Fruit fly (Drosophila melanogaster) whole organism, embryonic: ENCODE measurements around the gene bib.

ENCODE experiments used
- B-H1 ChIP-seq: fragments of 200-800 bp; sonication (Bioruptor generic); IDR thresholded peaks from 3 replicates; pipeline ENCODE4 v1.3.6; 2022; ENCODE audit warnings: missing biosample characterization, missing genetic modification characterization
- BEAF-32 ChIP-seq: fragments of 200-800 bp; sonication (Bioruptor generic); optimal IDR thresholded peaks from 3 replicates; lab custom pipeline; 2017; ENCODE audit warnings: missing biosample characterization, missing genetic modification characterization, mild to moderate bottlenecking, moderate library complexity, missing genetic modification reagents
- CG10147 ChIP-seq: fragments of 200-800 bp; sonication (Bioruptor generic); optimal IDR thresholded peaks from 2 replicates; lab custom pipeline; 2019; ENCODE audit warnings: missing biosample characterization, mild to moderate bottlenecking, missing genetic modification characterization, moderate library complexity
- CG10462 ChIP-seq: fragments of 200-800 bp; sonication (Bioruptor generic); optimal IDR thresholded peaks from 2 replicates; lab custom pipeline; 2016; ENCODE audit warnings: missing biosample characterization, missing genetic modification characterization
- CG10654 ChIP-seq: fragments of 200-800 bp; sonication (Bioruptor generic); optimal IDR thresholded peaks from 2 replicates; lab custom pipeline; 2016; ENCODE audit warnings: missing biosample characterization, missing genetic modification characterization
- CG12219 ChIP-seq: fragments of 200-800 bp; sonication (Bioruptor generic); optimal IDR thresholded peaks from 3 replicates; lab custom pipeline; 2018; ENCODE audit warnings: missing biosample characterization, mild to moderate bottlenecking, missing genetic modification characterization
- CG12769 ChIP-seq: fragments of 200-800 bp; sonication (Bioruptor generic); optimal IDR thresholded peaks from 2 replicates; lab custom pipeline; 2019; ENCODE audit warnings: missing biosample characterization, mild to moderate bottlenecking, missing genetic modification characterization, moderate library complexity
- CG13424 ChIP-seq: fragments of 200-800 bp; sonication (Bioruptor generic); optimal IDR thresholded peaks from 2 replicates; lab custom pipeline; 2019; ENCODE audit warnings: missing biosample characterization, mild to moderate bottlenecking, missing genetic modification characterization, moderate library complexity
- CG13624 ChIP-seq: fragments of 200-800 bp; sonication (Bioruptor generic); optimal IDR thresholded peaks from 2 replicates; lab custom pipeline; 2016; ENCODE audit warnings: missing biosample characterization, missing genetic modification characterization
- CG17385 ChIP-seq: fragments of 200-800 bp; sonication (Bioruptor generic); optimal IDR thresholded peaks from 3 replicates; lab custom pipeline; 2018; ENCODE audit warnings: missing biosample characterization, mild to moderate bottlenecking, missing genetic modification characterization
- CG18476 ChIP-seq: fragments of 200-800 bp; sonication (Bioruptor generic); optimal IDR thresholded peaks from 2 replicates; lab custom pipeline; 2016; ENCODE audit warnings: missing biosample characterization, mild to moderate bottlenecking, missing genetic modification characterization
- CG2889 ChIP-seq: fragments of 200-800 bp; sonication (Bioruptor generic); IDR thresholded peaks from 3 replicates; pipeline ENCODE4 v1.3.6; 2022; ENCODE audit warnings: missing biosample characterization, missing genetic modification characterization
- CG31224 ChIP-seq: fragments of 200-800 bp; sonication (Bioruptor generic); IDR thresholded peaks from 2 replicates; pipeline ENCODE4 v1.3.6; 2022; ENCODE audit warnings: missing biosample characterization, missing genetic modification characterization
- CG31441 ChIP-seq: fragments of 200-800 bp; sonication (Bioruptor generic); IDR thresholded peaks from 2 replicates; pipeline ENCODE4 v1.3.6; 2022; ENCODE audit warnings: missing biosample characterization, missing genetic modification characterization
- CG6254 ChIP-seq: fragments of 200-800 bp; sonication (Bioruptor generic); optimal IDR thresholded peaks from 3 replicates; lab custom pipeline; 2017; ENCODE audit warnings: mild to moderate bottlenecking, missing biosample characterization, missing genetic modification reagents, missing genetic modification characterization
- CG8359 ChIP-seq: fragments of 200-800 bp; sonication (Bioruptor generic); optimal IDR thresholded peaks from 2 replicates; lab custom pipeline; 2017; ENCODE audit warnings: missing biosample characterization, mild to moderate bottlenecking, missing genetic modification characterization, borderline replicate concordance
- CG8924 ChIP-seq: fragments of 200-800 bp; optimal IDR thresholded peaks from 3 replicates; lab custom pipeline; 2019; ENCODE audit warnings: missing biosample characterization, mild to moderate bottlenecking, missing genetic modification characterization, moderate library complexity
- CG9876 ChIP-seq: fragments of 200-800 bp; sonication (Bioruptor generic); optimal IDR thresholded peaks from 2 replicates; lab custom pipeline; 2016; ENCODE audit warnings: missing biosample characterization, missing genetic modification characterization
- Dp ChIP-seq: fragments of 200-800 bp; sonication (Bioruptor generic); optimal IDR thresholded peaks from 2 replicates; lab custom pipeline; 2018; ENCODE audit warnings: missing biosample characterization, mild to moderate bottlenecking, missing genetic modification characterization, moderate library complexity
- Gug ChIP-seq: fragments of 200-800 bp; sonication (Bioruptor generic); IDR thresholded peaks from 4 replicates; pipeline ENCODE4 v1.3.6; 2022; ENCODE audit warnings: missing biosample characterization, missing genetic modification characterization
- Hand ChIP-seq: fragments of 200-800 bp; sonication (Bioruptor generic); optimal IDR thresholded peaks from 2 replicates; lab custom pipeline; 2017; ENCODE audit warnings: mild to moderate bottlenecking, missing biosample characterization, missing genetic modification reagents, missing genetic modification characterization
- Hey ChIP-seq: fragments of 200-800 bp; sonication (Bioruptor generic); optimal IDR thresholded peaks from 3 replicates; lab custom pipeline; 2018; ENCODE audit warnings: missing biosample characterization, mild to moderate bottlenecking, missing genetic modification characterization
- HmgZ ChIP-seq: fragments of 200-800 bp; sonication (Bioruptor generic); optimal IDR thresholded peaks from 2 replicates; lab custom pipeline; 2018; ENCODE audit warnings: missing biosample characterization, mild to moderate bottlenecking, missing genetic modification characterization
- Lpt ChIP-seq: fragments of >200 bp; optimal IDR thresholded peaks from 2 replicates; lab custom pipeline; 2018; ENCODE audit warnings: missing biosample characterization, missing genetic modification characterization
- MTF-1 ChIP-seq: fragments of 200-800 bp; sonication (Bioruptor generic); optimal IDR thresholded peaks from 2 replicates; lab custom pipeline; 2018; ENCODE audit warnings: missing biosample characterization, mild to moderate bottlenecking, missing genetic modification characterization, borderline replicate concordance
- Med ChIP-seq: fragments of 200-800 bp; sonication (Bioruptor generic); peaks from one replicate; lab custom pipeline; 2016; ENCODE audit warnings: missing biosample characterization, missing genetic modification characterization, mild to moderate bottlenecking, inconsistent platforms, moderate library complexity
- Mrtf ChIP-seq: fragments of 200-800 bp; sonication (Bioruptor generic); IDR thresholded peaks from 3 replicates; pipeline ENCODE4 v1.3.6; 2022; ENCODE audit warnings: missing biosample characterization, missing genetic modification characterization
- Oli ChIP-seq: fragments of 200-800 bp; sonication (Bioruptor generic); optimal IDR thresholded peaks from 2 replicates; lab custom pipeline; 2018; ENCODE audit warnings: missing biosample characterization, mild to moderate bottlenecking, missing genetic modification characterization, moderate library complexity
- Vsx1 ChIP-seq: fragments of 200-800 bp; sonication (Bioruptor generic); optimal IDR thresholded peaks from 2 replicates; lab custom pipeline; 2017; ENCODE audit warnings: missing biosample characterization, mild to moderate bottlenecking, missing genetic modification characterization, missing genetic modification reagents
- ato ChIP-seq: fragments of 200-800 bp; sonication (Bioruptor generic); IDR thresholded peaks from 2 replicates; pipeline ENCODE4 v1.3.6; 2022; ENCODE audit warnings: missing biosample characterization, missing genetic modification characterization; ENCODE audit not compliant: partially characterized antibody
- bbx ChIP-seq: fragments of 200-800 bp; sonication (Bioruptor generic); IDR thresholded peaks from 2 replicates; pipeline ENCODE4 v1.3.6; 2022; ENCODE audit warnings: missing biosample characterization, missing genetic modification characterization; ENCODE audit not compliant: partially characterized antibody
- chm ChIP-seq: fragments of 200-800 bp; sonication (Bioruptor generic); IDR thresholded peaks from 2 replicates; pipeline ENCODE4 v1.3.6; 2022; ENCODE audit warnings: missing biosample characterization, missing genetic modification characterization
- crp ChIP-seq, 2 experiments: fragments of 200-800 bp; sonication (Bioruptor generic); optimal IDR thresholded peaks; 2 replicates in 1 of 2; 3 replicates in 1 of 2; lab custom pipeline; 2017; ENCODE audit warnings: missing biosample characterization in 2 of 2, missing genetic modification characterization in 2 of 2, mild to moderate bottlenecking in 1 of 2, moderate library complexity in 1 of 2
- dm ChIP-seq: fragments of 200-800 bp; sonication (Bioruptor generic); optimal IDR thresholded peaks from 3 replicates; lab custom pipeline; 2016; ENCODE audit warnings: missing biosample characterization, missing genetic modification characterization
- exex ChIP-seq: fragments of 200-800 bp; sonication (Bioruptor generic); optimal IDR thresholded peaks from 4 replicates; lab custom pipeline; 2018; ENCODE audit warnings: missing biosample characterization, mild to moderate bottlenecking, missing genetic modification characterization, moderate library complexity
- fd3F ChIP-seq: fragments of 200-800 bp; sonication (Bioruptor generic); optimal IDR thresholded peaks from 2 replicates; lab custom pipeline; 2018; ENCODE audit warnings: missing biosample characterization, mild to moderate bottlenecking, missing genetic modification characterization, moderate library complexity
- grau ChIP-seq: fragments of 200-800 bp; optimal IDR thresholded peaks from 3 replicates; lab custom pipeline; 2019; ENCODE audit warnings: missing biosample characterization, mild to moderate bottlenecking, missing genetic modification characterization, moderate library complexity
- mirr ChIP-seq: fragments of 200-800 bp; sonication (Bioruptor generic); optimal IDR thresholded peaks from 3 replicates; lab custom pipeline; 2018; ENCODE audit warnings: missing biosample characterization, mild to moderate bottlenecking, missing genetic modification characterization
- mld ChIP-seq: fragments of 200-800 bp; sonication (Bioruptor generic); IDR thresholded peaks from 3 replicates; pipeline ENCODE4 v1.3.6; 2022; ENCODE audit warnings: missing biosample characterization, missing genetic modification characterization; ENCODE audit not compliant: partially characterized antibody
- nerfin-2 ChIP-seq: fragments of 200-800 bp; sonication (Bioruptor generic); IDR thresholded peaks from 2 replicates; pipeline ENCODE4 v1.3.6; 2022; ENCODE audit warnings: missing biosample characterization, missing genetic modification characterization; ENCODE audit not compliant: partially characterized antibody
- nmo ChIP-seq: fragments of 200-800 bp; sonication (Bioruptor generic); optimal IDR thresholded peaks from 2 replicates; lab custom pipeline; 2018; ENCODE audit warnings: missing biosample characterization, mild to moderate bottlenecking, missing genetic modification characterization, moderate library complexity
- pfk ChIP-seq: fragments of 200-800 bp; sonication (Bioruptor generic); optimal IDR thresholded peaks from 2 replicates; lab custom pipeline; 2018; ENCODE audit warnings: missing biosample characterization, mild to moderate bottlenecking, missing genetic modification characterization, moderate library complexity
- phol ChIP-seq: fragments of 200-800 bp; sonication (Bioruptor generic); optimal IDR thresholded peaks from 3 replicates; lab custom pipeline; 2018; ENCODE audit warnings: missing biosample characterization, mild to moderate bottlenecking, missing genetic modification characterization, moderate library complexity
- pnt ChIP-seq: fragments of 200-800 bp; sonication (Bioruptor generic); optimal IDR thresholded peaks from 3 replicates; lab custom pipeline; 2016; ENCODE audit warnings: missing biosample characterization, missing genetic modification characterization
- sens ChIP-seq: fragments of 200-800 bp; sonication (Bioruptor generic); peaks from one replicate; lab custom pipeline; 2016; ENCODE audit warnings: missing biosample characterization, missing genetic modification characterization
- sisA ChIP-seq: fragments of 200-800 bp; sonication (Bioruptor generic); IDR thresholded peaks from 2 replicates; pipeline ENCODE4 v1.3.6; 2022; ENCODE audit warnings: missing biosample characterization, missing genetic modification characterization
- stc ChIP-seq: fragments of 200-800 bp; sonication (Bioruptor generic); IDR thresholded peaks from 2 replicates; pipeline ENCODE4 v1.3.6; 2022; ENCODE audit warnings: missing biosample characterization, missing genetic modification characterization
- sug ChIP-seq: fragments of 200-800 bp; optimal IDR thresholded peaks from 2 replicates; lab custom pipeline; 2019; ENCODE audit warnings: missing biosample characterization, mild to moderate bottlenecking, missing genetic modification characterization, moderate library complexity

The bib gene

dm6 chr2L:9966983-9967737, 17.3 kb upstream of the bib start, which contains the start of the genes Dref and RpL13 (continued):
- TF ChIP-seq dm (GFP tag; lab: Kevin White, UChicago) (peak; percentile 96), HmgZ (peak; percentile 93), sug (peak; percentile 90), ato (GFP tag; lab: Robert Waterston, UW) (no peak), Gug (GFP tag; lab: Robert Waterston, UW) (peak; percentile 13; the same call in 1 of the 4 replicates), Vsx1 (GFP tag; lab: Kevin White, UChicago) (peak; percentile 93), sisA (GFP tag; lab: Robert Waterston, UW) (0 out of 2 replicates have a peak, but pooled peaks have one; percentile 19), MTF-1 (GFP tag; lab: Kevin White, UChicago) (peak; percentile 96), mirr (GFP tag; lab: Kevin White, UChicago) (peak; percentile 98), BEAF-32 (GFP tag; lab: Kevin White, UChicago) (peak; percentile 84), phol (tag; lab: Kevin White, UChicago) (peak; percentile 74), CG13424 (peak; percentile 80), CG8359 (peak; percentile 79), pfk (peak; percentile 85), bbx (peak; percentile 68), Med (peak; percentile 99), CG2889 (GFP tag; lab: Robert Waterston, UW) (no peak), Dp (GFP tag; lab: Kevin White, UChicago) (peak; percentile 73), CG10654 (GFP tag; lab: Kevin White, UChicago) (peak; percentile 79), fd3F (GFP tag; lab: Kevin White, UChicago) (peak; percentile 74), chm (GFP tag; lab: Robert Waterston, UW) (peak; percentile 95), nerfin-2 (peak; percentile 83), CG31224 (GFP tag; lab: Robert Waterston, UW) (peak; percentile 68), CG10147 (GFP tag; lab: Kevin White, UChicago) (peak; percentile 81), Mrtf (GFP tag; lab: Robert Waterston, UW) (peak; percentile 52; the same call in 1 of the 3 replicates), Lpt (GFP tag; lab: Kevin White, UChicago) (no peak), Hey (tag; lab: Kevin White, UChicago) (peak; percentile 90), exex (tag; lab: Kevin White, UChicago) (peak; percentile 75), CG6254 (GFP tag; lab: Kevin White, UChicago) (peak; percentile 79), B-H1 (GFP tag; lab: Robert Waterston, UW) (peak; percentile 39; the same call in 2 of the 3 replicates), CG17385 (GFP tag; lab: Kevin White, UChicago) (peak; percentile 92), Hand (GFP tag; lab: Kevin White, UChicago) (peak; percentile 86), CG13624 (GFP tag; lab: Kevin White, UChicago) (peak; percentile 93), pnt (GFP tag; lab: Kevin White, UChicago) (peak; percentile 51), CG9876 (GFP tag; lab: Kevin White, UChicago) (peak; percentile 71), stc (GFP tag; lab: Robert Waterston, UW) (peak; percentile 75), CG12219 (GFP tag; lab: Kevin White, UChicago) (peak; percentile 87), crp (GFP tag; optimal IDR thresholded peaks at IDR 0.05; lab: Kevin White, UChicago) (peak in 1 of 2 experiments; percentile 51), grau (peak; percentile 81), Oli (tag; lab: Kevin White, UChicago) (peak; percentile 61), sens (GFP tag; lab: Kevin White, UChicago) (peak; percentile 97), CG31441 (peak; percentile 80), CG12769 (tag; lab: Kevin White, UChicago) (no peak), CG18476 (GFP tag; lab: Kevin White, UChicago) (peak; percentile 68), CG10462 (GFP tag; lab: Kevin White, UChicago) (peak; percentile 67), CG8924 (tag; lab: Kevin White, UChicago) (peak; percentile 85), mld (no peak), nmo (peak; percentile 84)
